Worm (Caenorhabditis elegans) whole organism, early embryonic: Measurements from ENCODE around the gene W08F4.12.

Source experiments
- ama-1 ChIP-seq: fragments of 150-350 bp; optimal IDR thresholded peaks from 2 replicates; lab custom pipeline; 2014
- ets-7 ChIP-seq: sonication (generic microtip); optimal IDR thresholded peaks from 2 replicates; lab custom pipeline; 2016; ENCODE audit warnings: missing genotype, missing genetic modification characterization, missing compliant biosample characterization
- flt-1 ChIP-seq: fragments of 200-800 bp; sonication (Bioruptor generic); IDR thresholded peaks from 2 replicates; pipeline ENCODE4 v1.3.6; 2022; ENCODE audit warnings: missing genetic modification characterization, missing compliant biosample characterization

DNA sequence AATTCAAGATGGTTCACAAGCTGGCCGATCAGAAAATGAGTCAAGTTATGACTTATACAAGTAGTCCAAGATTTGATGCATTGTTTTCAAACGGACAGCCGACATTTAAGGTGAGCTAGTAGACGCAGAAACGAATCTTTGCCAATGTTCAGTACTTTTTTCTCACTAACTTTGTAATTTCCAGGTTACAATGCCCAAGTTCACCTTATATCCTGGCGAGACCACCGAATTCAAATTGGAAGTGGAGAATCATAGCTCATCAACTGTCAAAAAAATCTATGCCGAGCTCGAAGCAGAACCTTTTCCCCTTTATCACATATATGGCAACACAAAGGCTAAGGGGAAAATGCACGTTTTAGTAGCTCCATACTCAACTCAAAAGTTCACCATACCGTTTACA, 43.7 kb upstream of the W08F4.12 start:
- TF ChIP-seq ama-1, result no peak
- no peak for TF ChIP-seq ets-7 (tag; lab: Kevin White, UChicago)
- no peak for TF ChIP-seq flt-1
